Worm (Caenorhabditis elegans): Measurements from ENCODE around the gene D1086.9.

- no peak for TF ChIP-seq R02D3.7 (tag; optimal IDR thresholded peaks at IDR 0.05)
- no peak for TF ChIP-seq nhr-237 (tag; optimal IDR thresholded peaks at IDR 0.05)
- TF ChIP-seq lin-13 (GFP tag; optimal IDR thresholded peaks at IDR 0.05) = no peak
- no peak for TF ChIP-seq skn-1 (tag; optimal IDR thresholded peaks at IDR 0.05)
- no peak for TF ChIP-seq unc-62 (GFP tag; optimal IDR thresholded peaks at IDR 0.05)
- TF ChIP-seq snpc-4 (tag; optimal IDR thresholded peaks at IDR 0.05) = no peak
- no peak for TF ChIP-seq nhr-11 (tag; optimal IDR thresholded peaks at IDR 0.05)
- TF ChIP-seq fos-1 (tag; optimal IDR thresholded peaks at IDR 0.05) = no peak
- no peak for TF ChIP-seq elt-1 (tag; optimal IDR thresholded peaks at IDR 0.05)
- TF ChIP-seq ztf-11 (tag; optimal IDR thresholded peaks at IDR 0.05) = no peak
- TF ChIP-seq lin-39 (tag; optimal IDR thresholded peaks at IDR 0.05) = no peak
- no peak for TF ChIP-seq lin-11 (tag; optimal IDR thresholded peaks at IDR 0.05)
These were observed 40.1 kb upstream of the D1086.9 start for ce11 chrV:14063980-14064379.
